Worm (Caenorhabditis elegans): ENCODE data around the gene ZK1086.3.

The ZK1086.3 gene

ce11 chrX:13790532-13790931, at the start of gene ZK1086.3:
ZK1086.3 (plus strand) TSS chrX:13790832.
- no peak for TF ChIP-seq unc-62 (GFP tag; optimal IDR thresholded peaks at IDR 0.05)

- TF ChIP-seq unc-62 (GFP tag; optimal IDR thresholded peaks at IDR 0.05), result no peak
Observed at ce11 chrX:13743371-13743770, 47.3 kb upstream of the ZK1086.3 start.

- no peak for TF ChIP-seq unc-62 (GFP tag; optimal IDR thresholded peaks at IDR 0.05)
Observed at ce11 chrX:13744543-13745113, 46.0 kb upstream of the ZK1086.3 start.

- TF ChIP-seq unc-62 (GFP tag; optimal IDR thresholded peaks at IDR 0.05), result no peak
Observed at ce11 chrX:13745558-13745957, 45.1 kb upstream of the ZK1086.3 start.

- TF ChIP-seq unc-62 (GFP tag; optimal IDR thresholded peaks at IDR 0.05), result no peak
Observed at ce11 chrX:13746231-13746630, 44.4 kb upstream of the ZK1086.3 start.

ce11 chrX:13746661-13747365, 43.8 kb upstream of the ZK1086.3 start, which contains the start of gene nhr-71:
nhr-71 (plus strand) TSS chrX:13747315.
- no peak for TF ChIP-seq unc-62 (GFP tag; optimal IDR thresholded peaks at IDR 0.05)

- no peak for TF ChIP-seq unc-62 (GFP tag; optimal IDR thresholded peaks at IDR 0.05)
Observed at ce11 chrX:13747997-13748396, 42.6 kb upstream of the ZK1086.3 start.

- no peak for TF ChIP-seq unc-62 (GFP tag; optimal IDR thresholded peaks at IDR 0.05)
Observed at ce11 chrX:13752822-13753581, 37.6 kb upstream of the ZK1086.3 start.

ce11 chrX:13754498-13754897, 36.1 kb upstream of the ZK1086.3 start:
- TF ChIP-seq unc-62 (GFP tag; optimal IDR thresholded peaks at IDR 0.05), result no peak

- TF ChIP-seq unc-62 (GFP tag; optimal IDR thresholded peaks at IDR 0.05), result no peak
Observed at ce11 chrX:13755469-13755868, 35.2 kb upstream of the ZK1086.3 start, which contains the start of gene aakb-1. aakb-1 (plus strand) TSS chrX:13755769.

- TF ChIP-seq unc-62 (GFP tag; optimal IDR thresholded peaks at IDR 0.05), result no peak
Observed at ce11 chrX:13759676-13760447, 30.8 kb upstream of the ZK1086.3 start, which contains the start of gene cest-13. cest-13 (plus strand) TSS chrX:13760237.

- TF ChIP-seq unc-62 (GFP tag; optimal IDR thresholded peaks at IDR 0.05), result no peak
Observed at ce11 chrX:13767282-13767681, 23.4 kb upstream of the ZK1086.3 start.

- TF ChIP-seq unc-62 (GFP tag; optimal IDR thresholded peaks at IDR 0.05), result no peak
Observed at ce11 chrX:13768562-13768961, 22.1 kb upstream of the ZK1086.3 start.

ce11 chrX:13770508-13770978, 20.1 kb upstream of the ZK1086.3 start, which contains the start of gene nkb-3:
nkb-3 (minus strand) TSS chrX:13770558.
- TF ChIP-seq unc-62 (GFP tag; optimal IDR thresholded peaks at IDR 0.05), result no peak

ce11 chrX:13772734-13773133, 17.9 kb upstream of the ZK1086.3 start:
- no peak for TF ChIP-seq unc-62 (GFP tag; optimal IDR thresholded peaks at IDR 0.05)

ce11 chrX:13774144-13774543, 16.5 kb upstream of the ZK1086.3 start:
- TF ChIP-seq unc-62 (GFP tag; optimal IDR thresholded peaks at IDR 0.05), result no peak

All from whole organism, dauer.